Worm (Caenorhabditis elegans) whole organism, early embryonic: ENCODE measurements around the gene nit-1.

Experiments
- pes-1 ChIP-seq: fragments of 200-800 bp; sonication (Bioruptor generic); IDR thresholded peaks from 2 replicates; pipeline ENCODE4 v1.3.6; 2022; ENCODE audit warnings: missing genetic modification reagents, missing genetic modification characterization, missing compliant biosample characterization
- tbx-37 ChIP-seq: fragments of 200-800 bp; sonication (Bioruptor generic); conservative IDR thresholded peaks from 2 replicates; pipeline ENCODE4 v1.3.6; 2022; ENCODE audit warnings: missing genetic modification reagents, missing genetic modification characterization, missing compliant biosample characterization
- tra-4 ChIP-seq: sonication (generic microtip); optimal IDR thresholded peaks from 2 replicates; lab custom pipeline; 2017; ENCODE audit warnings: missing genetic modification characterization, missing compliant biosample characterization

- no peak for TF ChIP-seq tbx-37
- no peak for TF ChIP-seq tra-4 (tag; lab: Kevin White, UChicago)
- no peak for TF ChIP-seq pes-1
Measured at ce11 chrIII:3874895-3875294, 47.1 kb upstream of the nit-1 start.
